Worm (Caenorhabditis elegans) whole organism, L4/young adult: ENCODE measurements around the gene F11A10.5.
A peak's percentile ranks its signal among the peaks of the same experiment; 100 is the strongest.

Experiments
- W03F9.2 ChIP-seq: fragments of 150-350 bp; optimal IDR thresholded peaks from 2 replicates; lab custom pipeline; 2014; ENCODE audit warnings: missing biosample characterization, missing genetic modification characterization
- dao-5 ChIP-seq: sonication (generic microtip); optimal IDR thresholded peaks from 2 replicates; lab custom pipeline; 2016; ENCODE audit warnings: missing genotype, missing genetic modification characterization, moderate library complexity, missing compliant biosample characterization
- him-1 ChIP-seq: sonication (generic microtip); optimal IDR thresholded peaks from 2 replicates; lab custom pipeline; 2016; ENCODE audit warnings: missing genotype, missing genetic modification reagents, missing genetic modification characterization, missing compliant biosample characterization

Gene F11A10.5

ce11 chrIV:12108984-12109657 lies 15.2 kb downstream of the F11A10.5 start:
- no peak for TF ChIP-seq him-1 (tag; lab: Kevin White, UChicago)
- no peak for TF ChIP-seq dao-5 (tag; lab: Kevin White, UChicago)
- TF ChIP-seq W03F9.2 (tag; lab: Kevin White, UChicago): no peak

DNA sequence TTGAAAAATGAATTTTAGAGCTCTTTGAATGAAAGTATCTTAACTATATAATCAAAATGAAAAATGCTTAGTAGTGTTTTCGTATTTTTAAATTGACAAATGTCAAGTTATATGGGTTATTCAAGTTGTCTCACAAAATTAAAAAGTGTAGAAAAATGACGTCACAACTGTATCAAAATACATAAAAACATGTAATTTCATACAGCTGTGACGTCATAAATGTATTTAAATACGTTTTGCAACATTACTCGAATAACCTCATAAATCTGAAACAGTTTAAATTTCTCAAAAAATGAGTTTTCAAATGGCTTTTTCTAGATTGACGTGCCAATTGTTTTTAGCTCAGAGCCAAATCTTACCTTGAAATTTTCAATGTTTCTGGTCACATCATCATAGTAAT lies 15.8 kb downstream of the F11A10.5 start:
- TF ChIP-seq him-1 (tag; lab: Kevin White, UChicago) (no peak), dao-5 (tag; lab: Kevin White, UChicago) (no peak), W03F9.2 (tag; lab: Kevin White, UChicago) (no peak)

ce11 chrIV:12110339-12110738 lies 16.4 kb downstream of the F11A10.5 start, which contains the start of gene col-129:
TSS of gene col-129 (minus strand) at chrIV:12110439.
- TF ChIP-seq W03F9.2 (tag; lab: Kevin White, UChicago): no peak
- no peak for TF ChIP-seq him-1 (tag; lab: Kevin White, UChicago)
- TF ChIP-seq dao-5 (tag; lab: Kevin White, UChicago): no peak

ce11 chrIV:12111477-12111876 lies 17.6 kb downstream of the F11A10.5 start, which contains the start of gene dlc-2:
TSS of gene dlc-2 (minus strand) at chrIV:12111577.
- no peak for TF ChIP-seq W03F9.2 (tag; lab: Kevin White, UChicago)
- no peak for TF ChIP-seq him-1 (tag; lab: Kevin White, UChicago)
- no peak for TF ChIP-seq dao-5 (tag; lab: Kevin White, UChicago)

DNA sequence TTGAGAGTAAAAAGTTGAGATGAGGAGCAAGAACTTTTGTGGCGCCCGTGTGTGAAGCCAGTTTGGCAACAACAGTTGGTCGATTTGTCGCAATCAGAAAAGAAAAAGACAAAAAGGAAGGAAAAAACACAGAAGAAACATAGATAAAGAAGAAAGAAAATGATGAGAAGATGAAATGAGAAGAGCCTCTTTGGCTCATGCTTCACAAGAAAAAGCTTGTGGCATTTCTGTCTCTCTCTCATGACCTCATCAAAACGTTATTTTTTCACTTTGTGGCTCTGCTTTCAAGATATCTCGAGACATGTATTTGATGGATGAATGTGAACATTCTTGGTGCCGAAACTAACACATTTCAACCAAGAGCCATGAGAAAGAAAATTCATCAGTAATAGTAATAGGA lies 19.1 kb downstream of the F11A10.5 start:
- TF ChIP-seq dao-5 (tag; lab: Kevin White, UChicago) (no peak), W03F9.2 (tag; lab: Kevin White, UChicago) (no peak), him-1 (tag; lab: Kevin White, UChicago) (no peak)

- no peak for TF ChIP-seq him-1 (tag; lab: Kevin White, UChicago)
- no peak for TF ChIP-seq dao-5 (tag; lab: Kevin White, UChicago)
- TF ChIP-seq W03F9.2 (tag; lab: Kevin White, UChicago): no peak
These were observed 20.6 kb downstream of the F11A10.5 start for ce11 chrIV:12114498-12114897.

DNA sequence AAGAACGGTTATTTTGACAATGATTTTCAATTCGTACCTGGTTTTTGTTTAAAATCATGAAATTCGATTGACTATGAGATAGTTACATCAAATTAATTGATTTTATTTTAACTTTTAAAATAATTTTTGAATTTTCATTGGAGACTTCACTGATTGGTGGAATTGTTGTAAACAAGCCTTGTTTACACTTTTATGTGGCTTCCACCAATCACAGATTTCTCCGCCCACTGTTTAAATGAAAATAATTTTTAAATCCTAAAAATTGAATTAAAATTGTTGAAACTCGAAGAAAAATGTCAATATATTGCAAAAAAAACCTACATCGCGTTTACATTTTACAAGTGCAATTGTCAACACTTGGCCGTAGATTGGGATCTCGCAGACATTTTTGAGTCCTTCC lies 26.6 kb downstream of the F11A10.5 start:
- no peak for TF ChIP-seq dao-5 (tag; lab: Kevin White, UChicago)
- no peak for TF ChIP-seq him-1 (tag; lab: Kevin White, UChicago)
- no peak for TF ChIP-seq W03F9.2 (tag; lab: Kevin White, UChicago)

ce11 chrIV:12121076-12121475 lies 27.2 kb downstream of the F11A10.5 start, which contains the start of the genes ddb-1 and M18.6:
TSS of gene ddb-1 (minus strand) at chrIV:12121165.
TSS of gene M18.6 (plus strand) at chrIV:12121310.
- TF ChIP-seq him-1 (tag; lab: Kevin White, UChicago) (no peak), dao-5 (tag; lab: Kevin White, UChicago) (no peak), W03F9.2 (tag; lab: Kevin White, UChicago) (peak; percentile 53)

DNA sequence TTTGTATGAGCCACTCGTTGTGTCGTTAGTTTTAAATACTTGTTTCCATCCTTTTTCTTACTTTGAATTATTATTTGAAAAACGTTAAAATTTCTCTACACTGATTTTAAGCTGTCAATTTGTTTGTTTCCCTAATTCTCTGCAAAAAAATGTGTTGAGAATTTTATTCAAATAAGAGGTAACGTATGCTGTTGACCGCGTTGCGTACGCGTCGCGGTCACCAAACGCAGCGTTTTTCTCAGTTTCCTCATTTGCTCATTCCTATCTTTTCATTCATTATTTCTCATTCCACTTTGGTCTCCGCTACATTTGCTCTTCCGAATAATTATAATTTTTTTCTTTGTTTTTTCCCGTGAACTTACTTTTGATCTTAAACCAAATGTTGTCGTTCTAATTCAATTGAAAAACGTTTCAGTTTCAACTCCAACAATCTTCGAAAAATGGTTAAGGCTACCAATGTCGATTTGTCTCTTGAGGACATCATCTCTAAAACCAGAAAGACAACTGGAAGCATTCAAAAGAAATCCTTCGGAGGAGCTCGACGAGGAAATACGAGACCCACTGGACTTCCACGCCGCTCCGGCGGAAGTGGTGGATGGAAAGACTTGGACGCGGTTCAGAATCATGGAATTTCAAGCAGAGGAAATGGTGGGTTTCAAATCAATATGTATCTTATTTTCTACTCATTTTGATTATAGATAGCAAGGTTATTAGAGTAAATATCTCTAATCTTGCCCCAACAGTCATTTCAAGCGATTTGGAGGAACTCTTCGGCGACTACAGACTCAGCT lies 29.1 kb downstream of the F11A10.5 start, which contains the start of gene aly-3:
Gene aly-3, plus strand, starts transcription at position 409 of the 791 bp plus-strand sequence.
- TF ChIP-seq dao-5 (tag; lab: Kevin White, UChicago) (no peak), him-1 (tag; lab: Kevin White, UChicago) (no peak), W03F9.2 (tag; lab: Kevin White, UChicago) (no peak)

ce11 chrIV:12124314-12125084 lies 30.6 kb downstream of the F11A10.5 start, which contains the start of gene dhhc-6:
TSS of gene dhhc-6 (plus strand) at chrIV:12124952.
- TF ChIP-seq W03F9.2 (tag; lab: Kevin White, UChicago): no peak
- no peak for TF ChIP-seq dao-5 (tag; lab: Kevin White, UChicago)
- TF ChIP-seq him-1 (tag; lab: Kevin White, UChicago): no peak

DNA sequence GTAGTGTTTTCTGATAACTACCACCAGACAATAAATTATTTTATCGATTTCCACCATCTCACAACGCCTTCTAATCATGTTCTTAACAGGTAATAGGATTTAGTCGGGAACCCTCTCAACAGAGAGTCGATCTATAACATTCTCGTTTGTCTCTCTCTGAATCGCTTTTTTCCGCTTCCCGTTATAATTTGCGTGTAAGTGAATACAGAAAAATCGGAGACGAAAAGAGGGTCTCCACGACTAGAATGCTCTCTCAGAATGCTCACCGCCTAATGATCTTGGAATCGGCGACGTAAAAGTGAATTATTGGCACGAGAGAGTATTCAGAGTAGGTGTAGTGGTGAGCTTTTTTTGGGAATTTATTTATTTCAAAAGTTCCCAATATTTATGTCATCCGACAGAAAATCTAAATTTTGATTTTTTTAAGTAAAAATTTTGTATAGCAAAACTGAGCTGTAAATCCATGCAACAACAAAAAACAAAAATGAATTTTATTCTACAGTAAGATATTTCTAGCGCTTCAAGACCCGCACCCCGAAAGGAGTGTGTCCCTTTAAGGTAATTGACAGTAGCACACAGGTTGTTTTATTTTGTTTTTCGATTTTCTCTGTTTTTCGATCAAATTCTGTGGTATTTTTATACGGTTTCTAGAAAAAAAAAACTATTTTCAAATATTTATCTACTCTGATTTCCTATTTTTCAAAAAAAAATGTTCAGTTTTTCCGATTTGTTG lies 33.0 kb downstream of the F11A10.5 start:
- TF ChIP-seq him-1 (tag; lab: Kevin White, UChicago) (no peak), W03F9.2 (tag; lab: Kevin White, UChicago) (no peak), dao-5 (tag; lab: Kevin White, UChicago) (no peak)

- TF ChIP-seq him-1 (tag; lab: Kevin White, UChicago) (no peak), W03F9.2 (tag; lab: Kevin White, UChicago) (no peak), dao-5 (tag; lab: Kevin White, UChicago) (no peak)
These were observed 33.9 kb downstream of the F11A10.5 start for ce11 chrIV:12127838-12128237.
